Fruit fly (Drosophila melanogaster) whole organism, embryonic: ENCODE measurements around the gene Nmdar1.
A peak's percentile ranks its signal among the peaks of the same experiment; 100 is the strongest.

Experiments used
- Ada2b ChIP-seq: fragments of 200-800 bp; sonication (Bioruptor generic); IDR thresholded peaks from 2 replicates; pipeline ENCODE4 v1.3.6; 2022; ENCODE audit warnings: missing biosample characterization, missing genetic modification characterization
- CG10321 ChIP-seq: fragments of 200-800 bp; sonication (Bioruptor generic); IDR thresholded peaks from 2 replicates; pipeline ENCODE4 v1.3.6; 2022; ENCODE audit warnings: missing biosample characterization, missing genetic modification characterization
- CG10959 ChIP-seq: fragments of 200-800 bp; sonication (Bioruptor generic); IDR thresholded peaks from 2 replicates; pipeline ENCODE4 v1.3.6; 2022; ENCODE audit warnings: missing biosample characterization, missing genetic modification characterization
- CG11398 ChIP-seq: fragments of 200-800 bp; sonication (Bioruptor generic); optimal IDR thresholded peaks from 2 replicates; lab custom pipeline; 2016; ENCODE audit warnings: missing biosample characterization, missing genetic modification characterization
- CG13296 ChIP-seq: fragments of 200-800 bp; sonication (Bioruptor generic); optimal IDR thresholded peaks from 3 replicates; lab custom pipeline; 2018; ENCODE audit warnings: missing biosample characterization, mild to moderate bottlenecking, missing genetic modification characterization
- CG15269 ChIP-seq: fragments of 200-800 bp; sonication (Bioruptor generic); optimal IDR thresholded peaks from 2 replicates; lab custom pipeline; 2018; ENCODE audit warnings: missing biosample characterization, mild to moderate bottlenecking, missing genetic modification characterization, moderate library complexity
- CG15514 ChIP-seq: fragments of 200-800 bp; sonication (Bioruptor generic); optimal IDR thresholded peaks from 3 replicates; lab custom pipeline; 2017; ENCODE audit warnings: missing biosample characterization, missing genetic modification characterization, mild to moderate bottlenecking, moderate library complexity, missing genetic modification reagents
- CG16813 ChIP-seq: fragments of 200-800 bp; sonication (Bioruptor generic); IDR thresholded peaks from 3 replicates; pipeline ENCODE4 v1.3.6; 2022; ENCODE audit warnings: missing biosample characterization, missing genetic modification characterization; ENCODE audit not compliant: partially characterized antibody
- CG18476 ChIP-seq: fragments of 200-800 bp; sonication (Bioruptor generic); optimal IDR thresholded peaks from 2 replicates; lab custom pipeline; 2016; ENCODE audit warnings: missing biosample characterization, mild to moderate bottlenecking, missing genetic modification characterization
- CG30020 ChIP-seq: fragments of 200-800 bp; optimal IDR thresholded peaks from 2 replicates; lab custom pipeline; 2019; ENCODE audit warnings: missing biosample characterization, mild to moderate bottlenecking, missing genetic modification characterization, moderate library complexity
- CG32532 ChIP-seq: fragments of 200-800 bp; sonication (Bioruptor generic); IDR thresholded peaks from 2 replicates; pipeline ENCODE4 v1.3.6; 2022; ENCODE audit warnings: missing biosample characterization, missing genetic modification characterization
- CG3281 ChIP-seq: fragments of 200-800 bp; sonication (Bioruptor generic); optimal IDR thresholded peaks from 3 replicates; lab custom pipeline; 2017; ENCODE audit warnings: missing biosample characterization, mild to moderate bottlenecking, missing genetic modification characterization
- CG4707 ChIP-seq: fragments of 200-800 bp; sonication (Bioruptor generic); optimal IDR thresholded peaks from 2 replicates; lab custom pipeline; 2018; ENCODE audit warnings: missing biosample characterization, mild to moderate bottlenecking, missing genetic modification characterization, moderate library complexity
- CG6813 ChIP-seq: fragments of 200-800 bp; sonication (Bioruptor generic); optimal IDR thresholded peaks from 2 replicates; lab custom pipeline; 2017; ENCODE audit warnings: missing biosample characterization, missing genetic modification characterization, mild to moderate bottlenecking, moderate library complexity, missing genetic modification reagents
- CG8290 ChIP-seq, 3 experiments: fragments of 200-800 bp; sonication (Bioruptor generic); optimal IDR thresholded peaks; 2 replicates each; lab custom pipeline; 2016 to 2019; ENCODE audit warnings: missing biosample characterization in 3 of 3, missing genetic modification characterization in 3 of 3, mild to moderate bottlenecking in 2 of 3, moderate library complexity in 1 of 3
- CG9609 ChIP-seq: fragments of 200-800 bp; sonication (Bioruptor generic); optimal IDR thresholded peaks from 3 replicates; lab custom pipeline; 2016; ENCODE audit warnings: missing biosample characterization, missing genetic modification characterization
- CG9727 ChIP-seq: fragments of 200-800 bp; sonication (Bioruptor generic); optimal IDR thresholded peaks from 3 replicates; lab custom pipeline; 2017; ENCODE audit warnings: missing biosample characterization, mild to moderate bottlenecking, missing genetic modification characterization
- CoRest ChIP-seq: fragments of 200-800 bp; sonication (Bioruptor generic); optimal IDR thresholded peaks from 3 replicates; lab custom pipeline; 2018; ENCODE audit warnings: missing biosample characterization, mild to moderate bottlenecking, missing genetic modification characterization, moderate library complexity
- Dad ChIP-seq: fragments of 200-800 bp; sonication (Bioruptor generic); optimal IDR thresholded peaks from 3 replicates; lab custom pipeline; 2016; ENCODE audit warnings: missing biosample characterization, missing genetic modification characterization
- Elba2 ChIP-seq: fragments of 200-800 bp; sonication (Bioruptor generic); optimal IDR thresholded peaks from 3 replicates; lab custom pipeline; 2016; ENCODE audit warnings: missing biosample characterization, missing genetic modification characterization
- Ets65A ChIP-seq: fragments of 200-800 bp; sonication (Bioruptor generic); peaks from one replicate; lab custom pipeline; 2016; ENCODE audit warnings: missing biosample characterization, missing genetic modification characterization
- H2.0 ChIP-seq: fragments of 200-800 bp; sonication (Bioruptor generic); IDR thresholded peaks from 2 replicates; pipeline ENCODE4 v1.3.6; 2022; ENCODE audit warnings: missing biosample characterization, missing genetic modification characterization
- HLH3B ChIP-seq: fragments of 200-800 bp; sonication (Bioruptor generic); IDR thresholded peaks from 2 replicates; pipeline ENCODE4 v1.3.6; 2022; ENCODE audit warnings: missing biosample characterization, missing genetic modification characterization
- Hmr ChIP-seq: fragments of 200-800 bp; sonication (Bioruptor generic); optimal IDR thresholded peaks from 3 replicates; lab custom pipeline; 2017; ENCODE audit warnings: mild to moderate bottlenecking, missing biosample characterization, missing genetic modification reagents, missing genetic modification characterization
- Jarid2 ChIP-seq: fragments of 200-800 bp; sonication (Bioruptor generic); optimal IDR thresholded peaks from 3 replicates; lab custom pipeline; 2017; ENCODE audit warnings: mild to moderate bottlenecking, missing biosample characterization, missing genetic modification reagents, missing genetic modification characterization
- Myb ChIP-seq: fragments of 200-800 bp; sonication (Bioruptor generic); optimal IDR thresholded peaks from 2 replicates; lab custom pipeline; 2016; ENCODE audit warnings: missing biosample characterization, missing genetic modification characterization
- Opbp ChIP-seq: fragments of 200-800 bp; sonication (Bioruptor generic); IDR thresholded peaks from 3 replicates; pipeline ENCODE4 v1.3.6; 2022; ENCODE audit warnings: missing biosample characterization, missing genetic modification characterization; ENCODE audit not compliant: partially characterized antibody
- Ravus ChIP-seq: fragments of 200-800 bp; sonication (Bioruptor generic); IDR thresholded peaks from 2 replicates; pipeline ENCODE4 v1.3.6; 2022; ENCODE audit warnings: missing biosample characterization, missing genetic modification characterization
- Side ChIP-seq: fragments of 200-800 bp; sonication (Bioruptor generic); optimal IDR thresholded peaks from 2 replicates; lab custom pipeline; 2016; ENCODE audit warnings: missing biosample characterization, missing genetic modification characterization
- Sin3A ChIP-seq: fragments of >200 bp; optimal IDR thresholded peaks from 2 replicates; lab custom pipeline; 2018
- Sox102F ChIP-seq: fragments of 200-800 bp; sonication (Bioruptor generic); optimal IDR thresholded peaks from 2 replicates; lab custom pipeline; 2018; ENCODE audit warnings: missing biosample characterization, mild to moderate bottlenecking, missing genetic modification characterization, moderate library complexity
- amos ChIP-seq: fragments of 200-800 bp; sonication (Bioruptor generic); IDR thresholded peaks from 2 replicates; pipeline ENCODE4 v1.3.6; 2022; ENCODE audit warnings: missing biosample characterization, missing genetic modification characterization; ENCODE audit not compliant: partially characterized antibody
- br ChIP-seq: fragments of >200 bp; optimal IDR thresholded peaks from 2 replicates; lab custom pipeline; 2017
- cad ChIP-seq: fragments of >200 bp; optimal IDR thresholded peaks from 2 replicates; lab custom pipeline; 2017; ENCODE audit warnings: missing biosample characterization, missing genetic modification characterization
- cas ChIP-seq: fragments of 200-800 bp; sonication (Bioruptor generic); IDR thresholded peaks from 2 replicates; pipeline ENCODE4 v1.3.6; 2022; ENCODE audit warnings: missing biosample characterization, missing genetic modification characterization
- ci ChIP-seq: fragments of 200-800 bp; sonication (Bioruptor generic); IDR thresholded peaks from 3 replicates; pipeline ENCODE4 v1.3.6; 2022; ENCODE audit warnings: missing biosample characterization, missing genetic modification characterization
- da ChIP-seq: fragments of 200-800 bp; sonication (Bioruptor generic); optimal IDR thresholded peaks from 2 replicates; lab custom pipeline; 2016; ENCODE audit warnings: missing biosample characterization, missing genetic modification characterization
- danr ChIP-seq: fragments of 200-800 bp; sonication (Bioruptor generic); IDR thresholded peaks from 2 replicates; pipeline ENCODE4 v1.3.6; 2022; ENCODE audit warnings: missing biosample characterization, missing genetic modification characterization
- dati ChIP-seq: fragments of 200-800 bp; sonication (Bioruptor generic); IDR thresholded peaks from 2 replicates; pipeline ENCODE4 v1.3.6; 2022; ENCODE audit warnings: missing biosample characterization, missing genetic modification characterization
- ftz-f1 ChIP-seq: fragments of 200-800 bp; sonication (Bioruptor generic); optimal IDR thresholded peaks from 2 replicates; lab custom pipeline; 2016; ENCODE audit warnings: missing biosample characterization, missing genetic modification characterization
- gfzf ChIP-seq: fragments of 200-800 bp; sonication (Bioruptor generic); optimal IDR thresholded peaks from 2 replicates; lab custom pipeline; 2016; ENCODE audit warnings: missing biosample characterization, mild to moderate bottlenecking, missing genetic modification characterization, moderate library complexity
- onecut ChIP-seq: fragments of 200-800 bp; sonication (Bioruptor generic); IDR thresholded peaks from 2 replicates; pipeline ENCODE4 v1.3.6; 2022; ENCODE audit warnings: missing biosample characterization, missing genetic modification characterization
- p53 ChIP-seq: fragments of 200-800 bp; sonication (Bioruptor generic); optimal IDR thresholded peaks from 2 replicates; lab custom pipeline; 2016; ENCODE audit warnings: missing biosample characterization, missing genetic modification characterization
- pan ChIP-seq, 4 experiments: fragments of >200 bp in 3 of 4; fragments of 200-800 bp in 1 of 4; sonication (Bioruptor generic) in 1 of 4; optimal IDR thresholded peaks in 3 of 4; IDR thresholded peaks in 1 of 4; 2 replicates each; pipeline versions ENCODE4 v1.3.6 to Lab custom; 2017 to 2022; ENCODE audit warnings: missing biosample characterization in 2 of 4, missing genetic modification characterization in 2 of 4, mixed read lengths in 1 of 4
- pho ChIP-seq: fragments of 200-800 bp; sonication (Bioruptor generic); optimal IDR thresholded peaks from 2 replicates; lab custom pipeline; 2016; ENCODE audit warnings: missing biosample characterization, missing genetic modification characterization
- seq ChIP-seq: fragments of 200-800 bp; sonication (Bioruptor generic); IDR thresholded peaks from 2 replicates; pipeline ENCODE4 v1.3.6; 2022; ENCODE audit warnings: missing biosample characterization, missing genetic modification characterization
- tna ChIP-seq: fragments of 200-800 bp; sonication (Bioruptor generic); IDR thresholded peaks from 2 replicates; pipeline ENCODE4 v1.3.6; 2022; ENCODE audit warnings: missing biosample characterization, missing genetic modification characterization; ENCODE audit not compliant: partially characterized antibody
- tx ChIP-seq: fragments of 200-800 bp; sonication (Bioruptor generic); optimal IDR thresholded peaks from 2 replicates; lab custom pipeline; 2016; ENCODE audit warnings: missing biosample characterization, missing genetic modification characterization
- unpg ChIP-seq: fragments of 200-800 bp; sonication (Bioruptor generic); optimal IDR thresholded peaks from 3 replicates; lab custom pipeline; 2018; ENCODE audit warnings: missing biosample characterization, mild to moderate bottlenecking, missing genetic modification characterization, moderate library complexity

Gene Nmdar1

dm6 chr3R:5470586-5471283 lies 52.4 kb downstream of the Nmdar1 start, which contains the start of the genes mRpL44 and Snr1 (continued):
- TF ChIP-seq CG9609 (GFP tag; lab: Kevin White, UChicago) (no peak), CG32532 (GFP tag; lab: Robert Waterston, UW) (peak; percentile 27; the same call in 1 of the 2 replicates), CG15269 (tag; lab: Kevin White, UChicago) (no peak), CG6813 (no peak), CG11398 (GFP tag; lab: Kevin White, UChicago) (no peak), Elba2 (GFP tag; lab: Kevin White, UChicago) (no peak), da (GFP tag; lab: Kevin White, UChicago) (no peak), p53 (GFP tag; lab: Kevin White, UChicago) (no peak), Ravus (GFP tag; lab: Robert Waterston, UW) (no peak), Myb (no peak), CG10959 (GFP tag; lab: Robert Waterston, UW) (no peak), Opbp (GFP tag; lab: Robert Waterston, UW) (0 out of 3 replicates have a peak, but pooled peaks have one; percentile 48), tx (no peak), CG10321 (GFP tag; lab: Robert Waterston, UW) (no peak), gfzf (no peak), CG3281 (GFP tag; lab: Kevin White, UChicago) (peak; percentile 69), CG18476 (GFP tag; lab: Kevin White, UChicago) (no peak), onecut (no peak), br (lab: Kevin White, UChicago) (no peak), CG4707 (GFP tag; lab: Kevin White, UChicago) (no peak), CG30020 (tag; lab: Kevin White, UChicago) (peak; percentile 57), ci (no peak), CG13296 (peak; percentile 77), CG15514 (GFP tag; lab: Kevin White, UChicago) (peak; percentile 74), Dad (no peak), Hmr (GFP tag; lab: Kevin White, UChicago) (no peak), dati (GFP tag; lab: Robert Waterston, UW) (no peak), Sin3A (no peak), CG16813 (no peak), pan (optimal IDR thresholded peaks at IDR 0.05; lab: Kevin White, UChicago) (no peak), pan (GFP tag; optimal IDR thresholded peaks at IDR 0.05 in 1 of 2, IDR thresholded peaks at IDR 0.05 in 1 of 2) (no peak), Side (GFP tag; lab: Kevin White, UChicago) (no peak), Jarid2 (no peak), CoRest (peak; percentile 76), unpg (GFP tag; lab: Kevin White, UChicago) (no peak), ftz-f1 (no peak), seq (GFP tag; lab: Robert Waterston, UW) (no peak), CG9727 (GFP tag; lab: Kevin White, UChicago) (peak; percentile 45), Ets65A (GFP tag; lab: Kevin White, UChicago) (peak; percentile 84), HLH3B (GFP tag; lab: Robert Waterston, UW) (no peak), cad (GFP tag; lab: Kevin White, UChicago) (no peak), CG8290 (GFP tag; optimal IDR thresholded peaks at IDR 0.05; lab: Kevin White, UChicago) (no peak), CG8290 (tag; optimal IDR thresholded peaks at IDR 0.05; lab: Kevin White, UChicago) (no peak), danr (no peak), tna (GFP tag; lab: Robert Waterston, UW) (no peak), amos (GFP tag; lab: Robert Waterston, UW) (no peak), H2.0 (GFP tag; lab: Robert Waterston, UW) (no peak), cas (GFP tag; lab: Robert Waterston, UW) (no peak), Ada2b (no peak), pho (no peak), Sox102F (GFP tag; lab: Kevin White, UChicago) (no peak)
